Worm (Caenorhabditis elegans): ENCODE data around the gene pho-10.

DNA sequence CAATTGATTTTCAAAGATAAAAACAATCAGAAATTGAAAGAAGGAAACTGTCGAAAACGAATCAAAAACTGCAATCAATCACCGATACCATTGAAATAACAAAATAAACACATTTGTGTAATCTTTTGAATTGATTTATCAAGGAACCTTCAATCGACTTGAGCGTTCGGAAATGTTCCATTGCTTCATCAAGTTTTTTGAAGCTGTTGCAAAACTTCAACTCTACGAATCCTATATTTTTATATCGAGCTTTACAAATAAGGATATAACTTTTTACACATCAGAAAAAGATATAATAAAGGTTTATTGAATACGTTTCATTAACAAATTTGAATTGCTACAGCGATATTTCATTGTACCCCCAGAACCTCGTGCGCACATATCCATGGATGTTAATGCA is 47.4 kb downstream of the pho-10 start, which contains the start of gene chil-8:
- TF ChIP-seq nhr-76 (tag; optimal IDR thresholded peaks at IDR 0.05) (no peak), unc-62 (GFP tag; optimal IDR thresholded peaks at IDR 0.05 in 1 of 2) (no peak), unc-62 (tag; optimal IDR thresholded peaks at IDR 0.05) (no peak), mdt-29 (GFP tag; IDR thresholded peaks at IDR 0.05) (no peak)
